Worm (Caenorhabditis elegans): ENCODE results near the gene his-48.

Gene his-48

DNA sequence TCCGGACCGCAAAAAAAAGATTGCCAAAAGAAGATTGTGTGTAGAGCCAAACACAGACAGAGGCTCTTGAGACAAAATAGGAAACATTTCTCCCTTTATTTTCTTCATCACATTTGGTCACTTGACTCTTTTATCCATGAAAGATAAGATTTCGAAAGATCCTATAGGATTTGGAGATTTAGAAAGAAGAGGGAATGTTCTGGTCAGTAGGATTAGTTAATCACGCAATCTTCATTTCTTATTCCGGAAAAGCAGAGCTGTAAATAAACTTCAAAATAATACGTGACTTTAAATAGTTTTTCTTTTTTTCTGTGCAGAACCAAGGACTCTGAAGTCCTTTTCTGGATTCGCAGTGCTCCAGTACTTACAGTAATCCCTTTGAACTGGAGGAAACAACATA lies 22.7 kb downstream of the his-48 start:
- TF ChIP-seq ceh-13 (GFP tag; optimal IDR thresholded peaks at IDR 0.05) (no peak), pes-1 (GFP tag; IDR thresholded peaks at IDR 0.05) (no peak), ama-1 (optimal IDR thresholded peaks at IDR 0.05) (no peak), flt-1 (GFP tag; IDR thresholded peaks at IDR 0.05) (no peak), ceh-36 (tag; optimal IDR thresholded peaks at IDR 0.05) (no peak), hnd-1 (tag; optimal IDR thresholded peaks at IDR 0.05) (no peak), hmbx-1 (tag; optimal IDR thresholded peaks at IDR 0.05) (no peak), tbx-37 (GFP tag; conservative IDR thresholded peaks at IDR 0.05) (no peak), sea-1 (GFP tag; conservative IDR thresholded peaks at IDR 0.05) (no peak), ets-7 (tag; optimal IDR thresholded peaks at IDR 0.05) (no peak), hmg-4 (GFP tag; optimal IDR thresholded peaks at IDR 0.05) (no peak), B0310.2 (tag; optimal IDR thresholded peaks at IDR 0.05) (no peak), tra-4 (tag; optimal IDR thresholded peaks at IDR 0.05) (no peak), F13C5.2 (tag; optimal IDR thresholded peaks at IDR 0.05) (no peak), scrt-1 (GFP tag; IDR thresholded peaks at IDR 0.05) (no peak), tbx-11 (GFP tag; IDR thresholded peaks at IDR 0.05) (no peak), aly-1 (tag; optimal IDR thresholded peaks at IDR 0.05) (no peak)

DNA sequence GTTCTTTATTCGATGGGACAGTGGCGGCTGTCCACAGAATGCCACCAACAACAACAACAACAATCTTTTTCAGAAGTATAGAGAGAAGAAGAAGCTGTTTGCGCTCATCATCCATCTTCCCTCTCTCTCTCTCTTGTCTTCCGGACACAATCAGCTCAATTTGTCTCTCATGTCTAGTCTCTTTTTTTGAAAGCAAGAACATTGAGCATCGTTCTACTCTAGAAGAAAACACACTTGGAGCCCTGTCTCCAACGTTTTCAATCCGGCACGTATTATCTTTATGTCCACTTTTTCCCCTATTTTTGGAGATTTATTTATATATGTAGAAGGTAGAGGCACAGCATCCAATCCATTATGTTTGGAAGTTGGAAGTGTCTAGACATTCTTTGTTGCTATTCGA lies 24.3 kb downstream of the his-48 start:
- TF ChIP-seq hmg-4 (GFP tag; optimal IDR thresholded peaks at IDR 0.05): no peak
- no peak for TF ChIP-seq B0310.2 (tag; optimal IDR thresholded peaks at IDR 0.05)
- no peak for TF ChIP-seq ama-1 (optimal IDR thresholded peaks at IDR 0.05)
- TF ChIP-seq scrt-1 (GFP tag; IDR thresholded peaks at IDR 0.05): no peak
- no peak for TF ChIP-seq tbx-37 (GFP tag; conservative IDR thresholded peaks at IDR 0.05)
- no peak for TF ChIP-seq F13C5.2 (tag; optimal IDR thresholded peaks at IDR 0.05)
- no peak for TF ChIP-seq hnd-1 (tag; optimal IDR thresholded peaks at IDR 0.05)
- TF ChIP-seq tbx-11 (GFP tag; IDR thresholded peaks at IDR 0.05): no peak
- TF ChIP-seq aly-1 (tag; optimal IDR thresholded peaks at IDR 0.05): no peak
- no peak for TF ChIP-seq ets-7 (tag; optimal IDR thresholded peaks at IDR 0.05)
- TF ChIP-seq flt-1 (GFP tag; IDR thresholded peaks at IDR 0.05): no peak
- TF ChIP-seq ceh-13 (GFP tag; optimal IDR thresholded peaks at IDR 0.05): no peak

DNA sequence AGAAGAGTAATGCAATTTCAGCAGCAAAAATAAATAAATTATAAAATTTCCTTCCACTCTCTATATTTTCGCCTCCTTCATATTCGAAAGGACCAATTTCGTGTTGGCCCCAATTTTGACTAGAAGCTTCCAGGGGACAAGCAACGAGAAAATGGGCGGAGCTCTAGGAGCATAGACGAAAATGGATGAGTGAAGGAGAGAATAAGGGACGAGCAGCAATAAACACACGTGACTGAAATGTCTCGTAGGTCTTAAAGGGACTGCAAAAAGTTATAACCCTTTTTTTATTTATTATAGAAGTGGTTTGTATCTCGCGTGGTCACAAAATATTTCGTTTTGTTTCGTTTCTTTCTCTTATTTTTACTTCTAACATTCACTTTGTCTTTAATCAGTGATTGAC lies 25.2 kb downstream of the his-48 start:
- TF ChIP-seq ets-7 (tag; optimal IDR thresholded peaks at IDR 0.05) (no peak), tbx-37 (GFP tag; conservative IDR thresholded peaks at IDR 0.05) (no peak), F13C5.2 (tag; optimal IDR thresholded peaks at IDR 0.05) (no peak), tbx-11 (GFP tag; IDR thresholded peaks at IDR 0.05) (no peak), ceh-13 (GFP tag; optimal IDR thresholded peaks at IDR 0.05) (no peak), aly-1 (tag; optimal IDR thresholded peaks at IDR 0.05) (no peak), ama-1 (optimal IDR thresholded peaks at IDR 0.05) (no peak), hmbx-1 (tag; optimal IDR thresholded peaks at IDR 0.05) (no peak), B0310.2 (tag; optimal IDR thresholded peaks at IDR 0.05) (no peak), tra-4 (tag; optimal IDR thresholded peaks at IDR 0.05) (no peak), hnd-1 (tag; optimal IDR thresholded peaks at IDR 0.05) (no peak)

- TF ChIP-seq scrt-1 (GFP tag; IDR thresholded peaks at IDR 0.05) (no peak), hnd-1 (tag; optimal IDR thresholded peaks at IDR 0.05) (no peak), pes-1 (GFP tag; IDR thresholded peaks at IDR 0.05) (no peak), tra-4 (tag; optimal IDR thresholded peaks at IDR 0.05) (no peak), hmg-4 (GFP tag; optimal IDR thresholded peaks at IDR 0.05) (no peak), ets-7 (tag; optimal IDR thresholded peaks at IDR 0.05) (no peak), tbx-11 (GFP tag; IDR thresholded peaks at IDR 0.05) (no peak)
Measured at ce11 chrIV:11350809-11351208, 26.3 kb downstream of the his-48 start.

DNA sequence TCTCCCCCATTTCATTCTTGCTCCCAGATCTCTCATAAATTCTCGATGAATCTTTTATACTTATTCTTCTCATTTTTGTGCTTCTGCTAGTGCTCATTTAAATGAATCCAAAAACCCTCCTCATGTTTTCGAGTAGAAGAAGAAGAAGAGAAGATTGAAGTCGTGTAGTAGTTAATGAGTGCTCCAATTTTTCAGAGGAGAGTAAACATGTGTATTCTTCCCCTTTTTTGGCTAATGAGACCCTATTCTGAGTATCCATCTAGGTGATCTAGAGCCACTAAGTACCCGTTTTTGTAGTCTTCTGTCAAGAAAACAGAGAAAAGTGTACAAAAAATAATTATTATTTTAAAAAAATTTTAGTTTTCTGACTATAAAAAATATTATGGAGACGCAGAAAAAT lies 27.0 kb downstream of the his-48 start:
- TF ChIP-seq ama-1 (optimal IDR thresholded peaks at IDR 0.05) (no peak), tbx-11 (GFP tag; IDR thresholded peaks at IDR 0.05) (no peak), aly-1 (tag; optimal IDR thresholded peaks at IDR 0.05) (no peak), hnd-1 (tag; optimal IDR thresholded peaks at IDR 0.05) (no peak), ceh-36 (tag; optimal IDR thresholded peaks at IDR 0.05) (no peak), tbx-37 (GFP tag; conservative IDR thresholded peaks at IDR 0.05) (no peak), flt-1 (GFP tag; IDR thresholded peaks at IDR 0.05) (no peak), ets-7 (tag; optimal IDR thresholded peaks at IDR 0.05) (no peak), B0310.2 (tag; optimal IDR thresholded peaks at IDR 0.05) (no peak), tra-4 (tag; optimal IDR thresholded peaks at IDR 0.05) (no peak), sea-1 (GFP tag; conservative IDR thresholded peaks at IDR 0.05) (no peak), hmbx-1 (tag; optimal IDR thresholded peaks at IDR 0.05) (no peak), pes-1 (GFP tag; IDR thresholded peaks at IDR 0.05) (no peak), scrt-1 (GFP tag; IDR thresholded peaks at IDR 0.05) (no peak), F13C5.2 (tag; optimal IDR thresholded peaks at IDR 0.05) (no peak), ceh-13 (GFP tag; optimal IDR thresholded peaks at IDR 0.05) (no peak), hmg-4 (GFP tag; optimal IDR thresholded peaks at IDR 0.05) (no peak)

- TF ChIP-seq ama-1 (optimal IDR thresholded peaks at IDR 0.05) (no peak), tbx-37 (GFP tag; conservative IDR thresholded peaks at IDR 0.05) (no peak), aly-1 (tag; optimal IDR thresholded peaks at IDR 0.05) (no peak), F13C5.2 (tag; optimal IDR thresholded peaks at IDR 0.05) (no peak), sea-1 (GFP tag; conservative IDR thresholded peaks at IDR 0.05) (no peak), pes-1 (GFP tag; IDR thresholded peaks at IDR 0.05) (no peak), scrt-1 (GFP tag; IDR thresholded peaks at IDR 0.05) (no peak)
Measured at ce11 chrIV:11352768-11353167, 28.2 kb downstream of the his-48 start.

DNA sequence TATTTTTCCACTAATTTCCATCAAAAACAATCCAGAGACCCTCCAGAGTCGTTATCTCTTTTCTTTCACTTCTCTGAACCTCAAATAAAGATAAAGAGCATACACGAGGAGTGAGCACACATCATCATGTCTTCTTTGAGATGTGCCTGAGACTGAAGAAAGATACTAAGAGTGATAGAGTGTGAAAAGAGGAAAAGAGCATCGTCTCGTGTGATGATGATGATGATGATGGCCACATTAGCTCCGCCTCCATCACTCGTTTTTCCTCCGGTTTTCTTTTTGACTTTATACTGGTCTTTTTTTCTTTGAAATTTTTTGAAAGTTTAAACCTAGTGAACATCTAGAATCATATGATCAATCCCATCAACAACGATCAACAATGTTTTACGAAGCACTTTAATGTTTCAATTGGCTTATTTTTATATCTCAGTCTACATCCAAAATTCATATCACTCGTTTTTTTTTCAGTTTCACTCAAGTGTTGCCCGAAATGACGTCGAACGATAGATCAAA lies 29.5 kb downstream of the his-48 start, which contains the start of gene T01G1.2:
Gene T01G1.2, plus strand, starts transcription at position 463 of the 513 bp plus-strand sequence.
- TF ChIP-seq F13C5.2 (tag; optimal IDR thresholded peaks at IDR 0.05): no peak
- TF ChIP-seq sea-1 (GFP tag; conservative IDR thresholded peaks at IDR 0.05): no peak
- no peak for TF ChIP-seq pes-1 (GFP tag; IDR thresholded peaks at IDR 0.05)
- no peak for TF ChIP-seq hnd-1 (tag; optimal IDR thresholded peaks at IDR 0.05)
- no peak for TF ChIP-seq ceh-36 (tag; optimal IDR thresholded peaks at IDR 0.05)
- no peak for TF ChIP-seq B0310.2 (tag; optimal IDR thresholded peaks at IDR 0.05)
- no peak for TF ChIP-seq aly-1 (tag; optimal IDR thresholded peaks at IDR 0.05)
- TF ChIP-seq tbx-37 (GFP tag; conservative IDR thresholded peaks at IDR 0.05): no peak
- no peak for TF ChIP-seq ets-7 (tag; optimal IDR thresholded peaks at IDR 0.05)
- TF ChIP-seq ama-1 (optimal IDR thresholded peaks at IDR 0.05): no peak
- no peak for TF ChIP-seq tbx-11 (GFP tag; IDR thresholded peaks at IDR 0.05)
- no peak for TF ChIP-seq tra-4 (tag; optimal IDR thresholded peaks at IDR 0.05)
- TF ChIP-seq hmbx-1 (tag; optimal IDR thresholded peaks at IDR 0.05): no peak
- TF ChIP-seq hmg-4 (GFP tag; optimal IDR thresholded peaks at IDR 0.05): no peak
- no peak for TF ChIP-seq ceh-13 (GFP tag; optimal IDR thresholded peaks at IDR 0.05)
